Fruit fly (Drosophila melanogaster) whole organism, prepupa: ENCODE results near the gene Schip1.
A peak's percentile ranks its signal among the peaks of the same experiment; 100 is the strongest.

Experiments used
- CG10631 ChIP-seq: fragments of 200-800 bp; sonication (Bioruptor generic); optimal IDR thresholded peaks from 2 replicates; lab custom pipeline; 2016; ENCODE audit warnings: missing biosample characterization, missing genetic modification characterization
- CG11762 ChIP-seq: fragments of 200-800 bp; sonication (Bioruptor generic); optimal IDR thresholded peaks from 3 replicates; lab custom pipeline; 2016; ENCODE audit warnings: missing biosample characterization, missing genetic modification characterization; ENCODE audit not compliant: insufficient read depth
- CG11902 ChIP-seq: fragments of 200-800 bp; sonication (Bioruptor generic); optimal IDR thresholded peaks from 3 replicates; lab custom pipeline; 2016; ENCODE audit warnings: missing biosample characterization, missing genetic modification characterization
- CG1621 ChIP-seq: fragments of 200-800 bp; sonication (Bioruptor generic); optimal IDR thresholded peaks from 3 replicates; lab custom pipeline; 2018; ENCODE audit warnings: missing biosample characterization, mild to moderate bottlenecking, missing genetic modification characterization
- CG16779 ChIP-seq: fragments of 200-800 bp; sonication (Bioruptor generic); optimal IDR thresholded peaks from 3 replicates; lab custom pipeline; 2017; ENCODE audit warnings: missing biosample characterization, mild to moderate bottlenecking, missing genetic modification characterization
- CG3032 ChIP-seq: fragments of 200-800 bp; optimal IDR thresholded peaks from 2 replicates; lab custom pipeline; 2019; ENCODE audit warnings: missing biosample characterization, mild to moderate bottlenecking, missing genetic modification characterization, moderate library complexity
- CG31627 ChIP-seq: fragments of 200-800 bp; sonication (Bioruptor generic); optimal IDR thresholded peaks from 3 replicates; lab custom pipeline; 2016; ENCODE audit warnings: missing biosample characterization, missing genetic modification characterization
- CG34406 ChIP-seq: fragments of 200-800 bp; sonication (Bioruptor generic); optimal IDR thresholded peaks from 3 replicates; lab custom pipeline; 2016; ENCODE audit warnings: missing biosample characterization, missing genetic modification characterization
- CG4318 ChIP-seq: fragments of 200-800 bp; sonication (Bioruptor generic); optimal IDR thresholded peaks from 3 replicates; lab custom pipeline; 2017; ENCODE audit warnings: missing biosample characterization, mild to moderate bottlenecking, missing genetic modification characterization
- CG6276 ChIP-seq: fragments of 200-800 bp; sonication (Bioruptor generic); optimal IDR thresholded peaks from 2 replicates; lab custom pipeline; 2017; ENCODE audit warnings: missing biosample characterization, mild to moderate bottlenecking, missing genetic modification characterization
- CG6854 ChIP-seq: fragments of 200-800 bp; sonication (Bioruptor generic); optimal IDR thresholded peaks from 2 replicates; lab custom pipeline; 2017; ENCODE audit warnings: missing biosample characterization, mild to moderate bottlenecking, missing genetic modification characterization
- CG7368 ChIP-seq: fragments of 200-800 bp; sonication (Bioruptor generic); optimal IDR thresholded peaks from 3 replicates; lab custom pipeline; 2016; ENCODE audit warnings: missing biosample characterization, missing genetic modification characterization
- CG8119 ChIP-seq: fragments of 200-800 bp; sonication (Bioruptor generic); IDR thresholded peaks from 3 replicates; pipeline ENCODE4 v1.3.6; 2022; ENCODE audit warnings: missing biosample characterization, missing genetic modification characterization
- CG8319 ChIP-seq: fragments of 200-800 bp; sonication (Bioruptor generic); optimal IDR thresholded peaks from 3 replicates; lab custom pipeline; 2016; ENCODE audit warnings: missing biosample characterization, missing genetic modification characterization
- CG8632 ChIP-seq: fragments of 200-800 bp; sonication (Bioruptor generic); optimal IDR thresholded peaks from 3 replicates; lab custom pipeline; 2016; ENCODE audit warnings: missing biosample characterization, missing genetic modification characterization
- CG9139 ChIP-seq: fragments of 200-800 bp; sonication (Bioruptor generic); optimal IDR thresholded peaks from 3 replicates; lab custom pipeline; 2017; ENCODE audit warnings: missing biosample characterization, mild to moderate bottlenecking, missing genetic modification characterization
- Eip75B ChIP-seq: fragments of 200-800 bp; sonication (Bioruptor generic); optimal IDR thresholded peaks from 3 replicates; lab custom pipeline; 2016; ENCODE audit warnings: missing biosample characterization, missing genetic modification characterization
- Eip78C ChIP-seq: fragments of 200-800 bp; sonication (Bioruptor generic); peaks from one replicate; lab custom pipeline; 2016; ENCODE audit warnings: missing biosample characterization, missing genetic modification characterization
- Ets21C ChIP-seq: fragments of 200-800 bp; sonication (Bioruptor generic); optimal IDR thresholded peaks from 3 replicates; lab custom pipeline; 2016; ENCODE audit warnings: missing biosample characterization, missing genetic modification characterization
- Ets96B ChIP-seq: fragments of 200-800 bp; optimal IDR thresholded peaks from 2 replicates; lab custom pipeline; 2019; ENCODE audit warnings: missing biosample characterization, mild to moderate bottlenecking, missing genetic modification characterization, moderate library complexity
- Gug ChIP-seq: fragments of 200-800 bp; sonication (Bioruptor generic); IDR thresholded peaks from 2 replicates; pipeline ENCODE4 v1.3.6; 2022; ENCODE audit warnings: missing biosample characterization, missing genetic modification characterization
- Hr38 ChIP-seq: sonication (Bioruptor generic); optimal IDR thresholded peaks from 2 replicates; lab custom pipeline; 2016; ENCODE audit warnings: missing biosample characterization, missing genetic modification characterization
- Hr4 ChIP-seq: fragments of 200-800 bp; sonication (Bioruptor generic); optimal IDR thresholded peaks from 3 replicates; lab custom pipeline; 2016; ENCODE audit warnings: missing biosample characterization, missing genetic modification characterization
- Sox102F ChIP-seq: fragments of 200-800 bp; sonication (Bioruptor generic); optimal IDR thresholded peaks from 2 replicates; lab custom pipeline; 2016; ENCODE audit warnings: missing biosample characterization, mild to moderate bottlenecking, missing genetic modification characterization
- Sox14 ChIP-seq: fragments of 200-800 bp; sonication (Bioruptor generic); optimal IDR thresholded peaks from 3 replicates; lab custom pipeline; 2016; ENCODE audit warnings: missing biosample characterization, missing genetic modification characterization
- Sox15 ChIP-seq: fragments of 200-800 bp; sonication (Bioruptor generic); optimal IDR thresholded peaks from 3 replicates; lab custom pipeline; 2016; ENCODE audit warnings: missing biosample characterization, missing genetic modification characterization
- achi ChIP-seq: fragments of 200-800 bp; sonication (Bioruptor generic); optimal IDR thresholded peaks from 3 replicates; lab custom pipeline; 2016; ENCODE audit warnings: missing biosample characterization, missing genetic modification characterization
- acj6 ChIP-seq: fragments of 200-800 bp; sonication (Bioruptor generic); optimal IDR thresholded peaks from 3 replicates; lab custom pipeline; 2016; ENCODE audit warnings: missing biosample characterization, missing genetic modification characterization
- cyc ChIP-seq: fragments of 200-800 bp; sonication (Bioruptor generic); optimal IDR thresholded peaks from 3 replicates; lab custom pipeline; 2016; ENCODE audit warnings: missing biosample characterization, missing genetic modification characterization
- dac ChIP-seq: fragments of 200-800 bp; sonication (Bioruptor generic); optimal IDR thresholded peaks from 2 replicates; lab custom pipeline; 2017; ENCODE audit warnings: missing biosample characterization, mild to moderate bottlenecking, missing genetic modification characterization
- dsx ChIP-seq: fragments of 200-800 bp; optimal IDR thresholded peaks from 3 replicates; lab custom pipeline; 2019; ENCODE audit warnings: missing biosample characterization, mild to moderate bottlenecking, missing genetic modification characterization, moderate library complexity; ENCODE audit not compliant: poor library complexity, severe bottlenecking
- esn ChIP-seq: fragments of 200-800 bp; sonication (Bioruptor generic); optimal IDR thresholded peaks from 2 replicates; lab custom pipeline; 2016; ENCODE audit warnings: missing biosample characterization, mild to moderate bottlenecking, missing genetic modification characterization, moderate library complexity
- fd59A ChIP-seq: fragments of 200-800 bp; sonication (Bioruptor generic); optimal IDR thresholded peaks from 2 replicates; lab custom pipeline; 2017; ENCODE audit warnings: missing biosample characterization, mild to moderate bottlenecking, missing genetic modification characterization, missing genetic modification reagents
- fd85E ChIP-seq: fragments of 200-800 bp; sonication (Bioruptor generic); optimal IDR thresholded peaks from 3 replicates; lab custom pipeline; 2016; ENCODE audit warnings: missing biosample characterization, missing genetic modification characterization
- fkh ChIP-seq: fragments of 200-800 bp; sonication (Bioruptor generic); optimal IDR thresholded peaks from 3 replicates; lab custom pipeline; 2017; ENCODE audit warnings: missing biosample characterization, mild to moderate bottlenecking, missing genetic modification characterization, moderate library complexity
- net ChIP-seq: fragments of 200-800 bp; sonication (Bioruptor generic); optimal IDR thresholded peaks from 3 replicates; lab custom pipeline; 2016; ENCODE audit warnings: missing biosample characterization, missing genetic modification characterization
- pdm3 ChIP-seq: fragments of 200-800 bp; sonication (Bioruptor generic); optimal IDR thresholded peaks from 3 replicates; lab custom pipeline; 2016; ENCODE audit warnings: missing biosample characterization, missing genetic modification characterization
- ss ChIP-seq, 2 experiments: fragments of 200-800 bp; sonication (Bioruptor generic); optimal IDR thresholded peaks; 2 replicates in 1 of 2; 3 replicates in 1 of 2; lab custom pipeline; 2017 to 2018; ENCODE audit warnings: mild to moderate bottlenecking in 2 of 2, missing biosample characterization in 2 of 2, missing genetic modification characterization in 2 of 2, moderate library complexity in 1 of 2
- svp ChIP-seq: fragments of 200-800 bp; sonication (Bioruptor generic); peaks from one replicate; lab custom pipeline; 2016; ENCODE audit warnings: missing biosample characterization, missing genetic modification characterization
- topi ChIP-seq: fragments of 200-800 bp; sonication (Bioruptor generic); optimal IDR thresholded peaks from 3 replicates; lab custom pipeline; 2016; ENCODE audit warnings: missing biosample characterization, missing genetic modification characterization

Gene Schip1

dm6 chr2L:10373605-10374269 is 42.8 kb upstream of the Schip1 start, which contains the start of gene rho-5:
Gene rho-5, minus strand, starts transcription at chr2L:10373900.
- TF ChIP-seq CG3032 (tag; lab: Kevin White, UChicago) (no peak), Hr4 (GFP tag; lab: Kevin White, UChicago) (peak; percentile 9), Sox102F (GFP tag; lab: Kevin White, UChicago) (no peak), pdm3 (GFP tag; lab: Kevin White, UChicago) (no peak), CG31627 (GFP tag; lab: Kevin White, UChicago) (no peak), Hr38 (GFP tag; lab: Kevin White, UChicago) (no peak), cyc (GFP tag; lab: Kevin White, UChicago) (no peak)
- TF ChIP-seq, all 60 proteins: peak for 1

dm6 chr2L:10372297-10372696 is 41.4 kb upstream of the Schip1 start:
- no peak for TF ChIP-seq CG7368
- TF ChIP-seq Eip78C (GFP tag; lab: Kevin White, UChicago): peak; percentile 8

dm6 chr2L:10366525-10366924 is 35.6 kb upstream of the Schip1 start, which contains the start of gene CG5056:
Gene CG5056, plus strand, starts transcription at chr2L:10366692.
- TF ChIP-seq Ets96B (peak; percentile 6), CG3032 (tag; lab: Kevin White, UChicago) (peak; percentile 47), Eip78C (GFP tag; lab: Kevin White, UChicago) (peak; percentile 63), Sox15 (GFP tag; lab: Kevin White, UChicago) (no peak), dsx (no peak), cyc (GFP tag; lab: Kevin White, UChicago) (peak; percentile 1), CG8119 (GFP tag; lab: Robert Waterston, UW) (peak; percentile 55)

- TF ChIP-seq Eip75B (GFP tag; lab: Kevin White, UChicago) (no peak), CG4318 (GFP tag; lab: Kevin White, UChicago) (no peak), CG6276 (GFP tag; lab: Kevin White, UChicago) (no peak), ss (GFP tag; optimal IDR thresholded peaks at IDR 0.05; lab: Kevin White, UChicago) (peak in 1 of 2 experiments; percentile 32), CG8632 (GFP tag; lab: Kevin White, UChicago) (no peak), achi (no peak), Sox14 (GFP tag; lab: Kevin White, UChicago) (no peak), fd59A (GFP tag; lab: Kevin White, UChicago) (no peak), CG11902 (GFP tag; lab: Kevin White, UChicago) (no peak), CG9139 (no peak), CG8319 (GFP tag; lab: Kevin White, UChicago) (peak; percentile 53), Ets21C (GFP tag; lab: Kevin White, UChicago) (no peak), svp (GFP tag; lab: Kevin White, UChicago) (no peak), Hr38 (GFP tag; lab: Kevin White, UChicago) (no peak), pdm3 (GFP tag; lab: Kevin White, UChicago) (no peak), CG7368 (no peak), CG11762 (GFP tag; lab: Kevin White, UChicago) (no peak), Eip78C (GFP tag; lab: Kevin White, UChicago) (peak; percentile 42), net (GFP tag; lab: Kevin White, UChicago) (no peak), dac (GFP tag; lab: Kevin White, UChicago) (no peak), esn (no peak), fkh (GFP tag; lab: Kevin White, UChicago) (no peak), Ets96B (no peak), Gug (GFP tag; lab: Robert Waterston, UW) (no peak), dsx (peak; percentile 51), CG31627 (GFP tag; lab: Kevin White, UChicago) (no peak), CG16779 (tag; lab: Kevin White, UChicago) (no peak), CG34406 (GFP tag; lab: Kevin White, UChicago) (no peak), CG10631 (GFP tag; lab: Kevin White, UChicago) (no peak), topi (GFP tag; lab: Kevin White, UChicago) (no peak), CG1621 (no peak), CG6854 (GFP tag; lab: Kevin White, UChicago) (no peak), cyc (GFP tag; lab: Kevin White, UChicago) (no peak), fd85E (GFP tag; lab: Kevin White, UChicago) (no peak), acj6 (GFP tag; lab: Kevin White, UChicago) (no peak)
Measured at dm6 chr2L:10364229-10364628, 33.3 kb upstream of the Schip1 start, which contains the start of gene lft. Gene lft, plus strand, starts transcription at chr2L:10364471.
